Worm (Caenorhabditis elegans) whole organism, early embryonic: ENCODE measurements around the gene C50F7.5.

Experiments
- ama-1 ChIP-seq: fragments of 150-350 bp; optimal IDR thresholded peaks from 2 replicates; lab custom pipeline; 2014
- ets-7 ChIP-seq: sonication (generic microtip); optimal IDR thresholded peaks from 2 replicates; lab custom pipeline; 2016; ENCODE audit warnings: missing genotype, missing genetic modification characterization, missing compliant biosample characterization
- flt-1 ChIP-seq: fragments of 200-800 bp; sonication (Bioruptor generic); IDR thresholded peaks from 2 replicates; pipeline ENCODE4 v1.3.6; 2022; ENCODE audit warnings: missing genetic modification characterization, missing compliant biosample characterization

DNA sequence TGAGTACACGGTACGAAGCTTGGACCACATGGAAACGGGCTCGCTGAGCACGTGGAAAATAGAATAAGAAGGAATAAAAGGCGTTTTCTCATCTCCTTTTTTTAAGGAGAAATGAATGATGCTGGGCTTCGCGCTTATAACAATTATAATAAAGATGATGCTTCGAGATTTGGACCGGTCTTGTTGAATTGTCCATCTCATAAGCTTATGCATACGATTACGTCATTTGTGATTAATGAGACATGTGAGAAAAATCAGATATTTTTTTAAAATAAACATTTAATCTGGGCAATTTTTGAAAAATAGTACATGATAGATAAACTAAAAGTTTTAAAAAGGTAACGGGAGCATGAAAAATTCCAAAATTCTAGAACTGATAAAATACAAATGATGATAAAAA, 30.7 kb downstream of the C50F7.5 start, which contains the start of gene C46A5.4:
- TF ChIP-seq ets-7 = no peak
- TF ChIP-seq flt-1 = no peak
- no peak for TF ChIP-seq ama-1 (lab: Kevin White, UChicago)
